Worm (Caenorhabditis elegans) whole organism, L4/young adult: ENCODE measurements around the gene Y51A2D.18.
"Not testable (repeated sequence)": the region's sequence is repeated elsewhere in the genome, so short reads cannot be mapped to it uniquely, and the experiment has no call there.

Experiments
- W03F9.2 ChIP-seq: fragments of 150-350 bp; optimal IDR thresholded peaks from 2 replicates; lab custom pipeline; 2014; ENCODE audit warnings: missing biosample characterization, missing genetic modification characterization
- dao-5 ChIP-seq: sonication (generic microtip); optimal IDR thresholded peaks from 2 replicates; lab custom pipeline; 2016; ENCODE audit warnings: missing genotype, missing genetic modification characterization, moderate library complexity, missing compliant biosample characterization
- him-1 ChIP-seq: sonication (generic microtip); optimal IDR thresholded peaks from 2 replicates; lab custom pipeline; 2016; ENCODE audit warnings: missing genotype, missing genetic modification reagents, missing genetic modification characterization, missing compliant biosample characterization

Gene Y51A2D.18

ce11 chrV:18473415-18473814 lies 13.6 kb downstream of the Y51A2D.18 start, which contains the start of gene srh-182:
Gene srh-182, minus strand, starts transcription at chrV:18473515.
- TF ChIP-seq W03F9.2 (tag; lab: Kevin White, UChicago) = no peak
- TF ChIP-seq dao-5 (tag; lab: Kevin White, UChicago) = no peak
- TF ChIP-seq him-1 (tag; lab: Kevin White, UChicago) = no peak

- TF ChIP-seq W03F9.2 (tag; lab: Kevin White, UChicago) (no peak), dao-5 (tag; lab: Kevin White, UChicago) (no peak), him-1 (tag; lab: Kevin White, UChicago) (no peak)
These were observed 19.0 kb downstream of the Y51A2D.18 start, which contains the start of gene ZK228.13 for ce11 chrV:18468097-18468496. Gene ZK228.13, minus strand, starts transcription at chrV:18468197.

ce11 chrV:18462365-18462837 lies 24.7 kb downstream of the Y51A2D.18 start, which contains the start of gene ZK228.4:
Gene ZK228.4, plus strand, starts transcription at chrV:18462787.
- no peak for TF ChIP-seq him-1 (tag; lab: Kevin White, UChicago)
- TF ChIP-seq W03F9.2 (tag; lab: Kevin White, UChicago) = no peak
- TF ChIP-seq dao-5 (tag; lab: Kevin White, UChicago) = no peak

- TF ChIP-seq W03F9.2 (tag; lab: Kevin White, UChicago) (no peak), dao-5 (tag; lab: Kevin White, UChicago) (no peak), him-1 (tag; lab: Kevin White, UChicago) (no peak)
These were observed 25.8 kb downstream of the Y51A2D.18 start, which contains the start of gene ZK228.3 for ce11 chrV:18461200-18461728. Gene ZK228.3, minus strand, starts transcription at chrV:18461250.

ce11 chrV:18456574-18456973 lies 30.5 kb downstream of the Y51A2D.18 start, which contains the start of gene ZK228.10:
Gene ZK228.10, plus strand, starts transcription at chrV:18456874.
- TF ChIP-seq W03F9.2 (tag; lab: Kevin White, UChicago) = no peak

- no peak for TF ChIP-seq dao-5 (tag; lab: Kevin White, UChicago)
- TF ChIP-seq W03F9.2 (tag; lab: Kevin White, UChicago) = no peak
- no peak for TF ChIP-seq him-1 (tag; lab: Kevin White, UChicago)
These were observed 42.9 kb downstream of the Y51A2D.18 start, which contains the start of gene ZK228.1 for ce11 chrV:18444118-18444517. Gene ZK228.1, plus strand, starts transcription at chrV:18444418.

ce11 chrV:18439469-18439868 lies 47.6 kb downstream of the Y51A2D.18 start, which contains the start of gene ZK262.9:
Gene ZK262.9, plus strand, starts transcription at chrV:18439769.
- not testable (repeated sequence) for TF ChIP-seq him-1, W03F9.2, dao-5 (tag; lab: Kevin White, UChicago)

- TF ChIP-seq dao-5 (tag; lab: Kevin White, UChicago) (no peak), W03F9.2 (tag; lab: Kevin White, UChicago) (no peak), him-1 (tag; lab: Kevin White, UChicago) (no peak)
These were observed 49.0 kb downstream of the Y51A2D.18 start, which contains the start of gene ZK262.8 for ce11 chrV:18438081-18438480. Gene ZK262.8, plus strand, starts transcription at chrV:18438381.

- TF ChIP-seq W03F9.2 (tag; lab: Kevin White, UChicago) = no peak
- TF ChIP-seq dao-5 (tag; lab: Kevin White, UChicago) = no peak
- TF ChIP-seq him-1 (tag; lab: Kevin White, UChicago) = no peak
These were observed 52.1 kb downstream of the Y51A2D.18 start, which contains the start of gene ZK262.20 for ce11 chrV:18434961-18435360. Gene ZK262.20, minus strand, starts transcription at chrV:18435061.

- TF ChIP-seq dao-5 (tag; lab: Kevin White, UChicago) (no peak), him-1 (tag; lab: Kevin White, UChicago) (no peak), W03F9.2 (tag; lab: Kevin White, UChicago) (no peak)
These were observed 55.6 kb downstream of the Y51A2D.18 start, which contains the start of gene srw-82 for ce11 chrV:18431450-18431849. Gene srw-82, plus strand, starts transcription at chrV:18431750.
